Fruit fly (Drosophila melanogaster) whole organism, embryonic: Measurements from ENCODE around the gene Wdr33.

ENCODE experiments used
- Atf-2 ChIP-seq: fragments of 200-800 bp; sonication (Bioruptor generic); optimal IDR thresholded peaks from 2 replicates; lab custom pipeline; 2016; ENCODE audit warnings: missing biosample characterization, missing genetic modification characterization
- Bdp1 ChIP-seq: fragments of 200-800 bp; sonication (Bioruptor generic); optimal IDR thresholded peaks from 3 replicates; lab custom pipeline; 2016; ENCODE audit warnings: missing biosample characterization, missing genetic modification characterization
- CG1024 ChIP-seq: fragments of 200-800 bp; sonication (Bioruptor generic); IDR thresholded peaks from 2 replicates; pipeline ENCODE4 v1.3.6; 2022; ENCODE audit warnings: missing biosample characterization, missing genetic modification characterization
- CG10462 ChIP-seq: fragments of 200-800 bp; sonication (Bioruptor generic); optimal IDR thresholded peaks from 2 replicates; lab custom pipeline; 2016; ENCODE audit warnings: missing biosample characterization, missing genetic modification characterization
- CG10565 ChIP-seq: fragments of 200-800 bp; sonication (Bioruptor generic); optimal IDR thresholded peaks from 3 replicates; lab custom pipeline; 2016; ENCODE audit warnings: missing biosample characterization, mild to moderate bottlenecking, missing genetic modification characterization
- CG11247 ChIP-seq: fragments of 200-800 bp; sonication (Bioruptor generic); IDR thresholded peaks from 2 replicates; pipeline ENCODE4 v1.3.6; 2022; ENCODE audit warnings: missing biosample characterization, missing genetic modification characterization
- CG13296 ChIP-seq: fragments of 200-800 bp; sonication (Bioruptor generic); optimal IDR thresholded peaks from 3 replicates; lab custom pipeline; 2018; ENCODE audit warnings: missing biosample characterization, mild to moderate bottlenecking, missing genetic modification characterization
- CG13894 ChIP-seq: fragments of 200-800 bp; sonication (Bioruptor generic); optimal IDR thresholded peaks from 3 replicates; lab custom pipeline; 2018; ENCODE audit warnings: missing biosample characterization, mild to moderate bottlenecking, missing genetic modification characterization, moderate library complexity
- CG15601 ChIP-seq: fragments of 200-800 bp; sonication (Bioruptor generic); optimal IDR thresholded peaks from 3 replicates; lab custom pipeline; 2019; ENCODE audit warnings: missing biosample characterization, mild to moderate bottlenecking, missing genetic modification characterization, moderate library complexity
- CG16863 ChIP-seq: fragments of 200-800 bp; sonication (Bioruptor generic); optimal IDR thresholded peaks from 3 replicates; lab custom pipeline; 2016; ENCODE audit warnings: missing biosample characterization, missing genetic modification characterization
- CG17186 ChIP-seq: fragments of 200-800 bp; sonication (Bioruptor generic); optimal IDR thresholded peaks from 3 replicates; lab custom pipeline; 2017; ENCODE audit warnings: missing biosample characterization, missing genetic modification reagents, missing genetic modification characterization
- CG17328 ChIP-seq: fragments of 200-800 bp; sonication (Bioruptor generic); IDR thresholded peaks from 2 replicates; pipeline ENCODE4 v1.3.6; 2022; ENCODE audit warnings: missing biosample characterization, missing genetic modification characterization
- CG17361 ChIP-seq: fragments of 200-800 bp; sonication (Bioruptor generic); IDR thresholded peaks from 3 replicates; pipeline ENCODE4 v1.3.6; 2022; ENCODE audit warnings: missing biosample characterization, missing genetic modification characterization
- CG18764 ChIP-seq: fragments of 200-800 bp; sonication (Bioruptor generic); optimal IDR thresholded peaks from 3 replicates; lab custom pipeline; 2016; ENCODE audit warnings: missing biosample characterization, missing genetic modification characterization
- CG2202 ChIP-seq: fragments of 200-800 bp; sonication (Bioruptor generic); optimal IDR thresholded peaks from 2 replicates; lab custom pipeline; 2018; ENCODE audit warnings: missing biosample characterization, mild to moderate bottlenecking, missing genetic modification characterization
- CG3838 ChIP-seq: fragments of 200-800 bp; sonication (Bioruptor generic); optimal IDR thresholded peaks from 3 replicates; lab custom pipeline; 2016; ENCODE audit warnings: missing biosample characterization, missing genetic modification characterization
- CG4707 ChIP-seq: fragments of 200-800 bp; sonication (Bioruptor generic); optimal IDR thresholded peaks from 2 replicates; lab custom pipeline; 2018; ENCODE audit warnings: missing biosample characterization, mild to moderate bottlenecking, missing genetic modification characterization, moderate library complexity
- CG5180 ChIP-seq: fragments of 200-800 bp; sonication (Bioruptor generic); optimal IDR thresholded peaks from 3 replicates; lab custom pipeline; 2017; ENCODE audit warnings: missing biosample characterization, missing genetic modification characterization, mild to moderate bottlenecking, moderate library complexity, missing genetic modification reagents
- CG7745 ChIP-seq: fragments of 200-800 bp; sonication (Bioruptor generic); optimal IDR thresholded peaks from 2 replicates; lab custom pipeline; 2018; ENCODE audit warnings: missing biosample characterization, mild to moderate bottlenecking, missing genetic modification characterization, moderate library complexity
- CG7786 ChIP-seq: fragments of 200-800 bp; sonication (Bioruptor generic); optimal IDR thresholded peaks from 2 replicates; lab custom pipeline; 2016; ENCODE audit warnings: missing biosample characterization, missing genetic modification characterization
- CG8359 ChIP-seq: fragments of 200-800 bp; sonication (Bioruptor generic); optimal IDR thresholded peaks from 2 replicates; lab custom pipeline; 2017; ENCODE audit warnings: missing biosample characterization, mild to moderate bottlenecking, missing genetic modification characterization, borderline replicate concordance
- CG9876 ChIP-seq: fragments of 200-800 bp; sonication (Bioruptor generic); optimal IDR thresholded peaks from 2 replicates; lab custom pipeline; 2016; ENCODE audit warnings: missing biosample characterization, missing genetic modification characterization
- Dip2 ChIP-seq: fragments of 200-800 bp; sonication (Bioruptor generic); IDR thresholded peaks from 2 replicates; pipeline ENCODE4 v1.3.6; 2022; ENCODE audit warnings: missing biosample characterization, missing genetic modification characterization
- Dp ChIP-seq: fragments of 200-800 bp; sonication (Bioruptor generic); optimal IDR thresholded peaks from 2 replicates; lab custom pipeline; 2018; ENCODE audit warnings: missing biosample characterization, mild to moderate bottlenecking, missing genetic modification characterization, moderate library complexity
- H15 ChIP-seq: fragments of 200-800 bp; sonication (Bioruptor generic); IDR thresholded peaks from 3 replicates; pipeline ENCODE4 v1.3.6; 2022; ENCODE audit warnings: missing biosample characterization, missing genetic modification characterization
- Neu2 ChIP-seq: fragments of 200-800 bp; sonication (Bioruptor generic); optimal IDR thresholded peaks from 3 replicates; lab custom pipeline; 2016; ENCODE audit warnings: missing biosample characterization, missing genetic modification characterization, borderline replicate concordance
- Ptx1 ChIP-seq: fragments of 200-800 bp; sonication (Bioruptor generic); IDR thresholded peaks from 2 replicates; pipeline ENCODE4 v1.3.6; 2022; ENCODE audit warnings: missing biosample characterization, missing genetic modification characterization
- Spps ChIP-seq: fragments of 200-800 bp; sonication (Bioruptor generic); optimal IDR thresholded peaks from 2 replicates; lab custom pipeline; 2018; ENCODE audit warnings: missing biosample characterization, mild to moderate bottlenecking, missing genetic modification characterization
- Ssrp ChIP-seq: fragments of 200-800 bp; sonication (Bioruptor generic); optimal IDR thresholded peaks from 2 replicates; lab custom pipeline; 2018; ENCODE audit warnings: missing biosample characterization, mild to moderate bottlenecking, missing genetic modification characterization, moderate library complexity
- Stat92E ChIP-seq, 3 experiments: fragments of >200 bp in 2 of 3; fragments of 200-800 bp in 1 of 3; sonication (Bioruptor generic) in 1 of 3; optimal IDR thresholded peaks; 2 replicates each; lab custom pipeline; 2017 to 2019; ENCODE audit warnings: missing biosample characterization in 3 of 3, missing genetic modification characterization in 3 of 3, mild to moderate bottlenecking in 1 of 3, moderate library complexity in 1 of 3
- Trl ChIP-seq, 3 experiments: fragments of >200 bp in 2 of 3; fragments of 200-800 bp in 1 of 3; sonication (Bioruptor generic) in 1 of 3; optimal IDR thresholded peaks; 2 replicates in 1 of 3; 3 replicates in 2 of 3; lab custom pipeline; 2016 to 2017; ENCODE audit warnings: missing biosample characterization in 1 of 3, missing genetic modification characterization in 1 of 3
- bcd ChIP-seq: fragments of 200-800 bp; sonication (Bioruptor generic); optimal IDR thresholded peaks from 2 replicates; lab custom pipeline; 2017; ENCODE audit warnings: missing biosample characterization, mild to moderate bottlenecking, missing genetic modification characterization
- cad ChIP-seq: fragments of >200 bp; optimal IDR thresholded peaks from 2 replicates; lab custom pipeline; 2017; ENCODE audit warnings: missing biosample characterization, missing genetic modification characterization
- dati ChIP-seq: fragments of 200-800 bp; sonication (Bioruptor generic); IDR thresholded peaks from 2 replicates; pipeline ENCODE4 v1.3.6; 2022; ENCODE audit warnings: missing biosample characterization, missing genetic modification characterization
- dm ChIP-seq: fragments of 200-800 bp; sonication (Bioruptor generic); optimal IDR thresholded peaks from 3 replicates; lab custom pipeline; 2016; ENCODE audit warnings: missing biosample characterization, missing genetic modification characterization
- dysf ChIP-seq: fragments of 200-800 bp; sonication (Bioruptor generic); IDR thresholded peaks from 3 replicates; pipeline ENCODE4 v1.3.6; 2022; ENCODE audit warnings: missing biosample characterization, missing genetic modification characterization
- fd64A ChIP-seq: fragments of 200-800 bp; sonication (Bioruptor generic); optimal IDR thresholded peaks from 3 replicates; lab custom pipeline; 2018; ENCODE audit warnings: missing biosample characterization, mild to moderate bottlenecking, missing genetic modification characterization
- gro ChIP-seq: fragments of 200-800 bp; sonication (Bioruptor generic); optimal IDR thresholded peaks from 2 replicates; lab custom pipeline; 2016; ENCODE audit warnings: missing biosample characterization, missing genetic modification characterization
- knrl ChIP-seq: fragments of 200-800 bp; sonication (Bioruptor generic); IDR thresholded peaks from 3 replicates; pipeline ENCODE4 v1.3.6; 2022; ENCODE audit warnings: missing biosample characterization, missing genetic modification characterization; ENCODE audit not compliant: partially characterized antibody
- lbe ChIP-seq: fragments of 200-800 bp; sonication (Bioruptor generic); optimal IDR thresholded peaks from 2 replicates; lab custom pipeline; 2016; ENCODE audit warnings: missing biosample characterization, mild to moderate bottlenecking, missing genetic modification characterization
- luna ChIP-seq: fragments of 200-800 bp; sonication (Bioruptor generic); optimal IDR thresholded peaks from 2 replicates; lab custom pipeline; 2016; ENCODE audit warnings: missing biosample characterization, missing genetic modification characterization
- nerfin-1 ChIP-seq: fragments of 200-800 bp; sonication (Bioruptor generic); optimal IDR thresholded peaks from 3 replicates; lab custom pipeline; 2019; ENCODE audit warnings: missing biosample characterization, mild to moderate bottlenecking, missing genetic modification characterization, moderate library complexity
- sc ChIP-seq, 3 experiments: fragments of >200 bp in 2 of 3; fragments of 200-800 bp in 1 of 3; sonication (Bioruptor generic) in 1 of 3; optimal IDR thresholded peaks; 2 replicates in 2 of 3; 3 replicates in 1 of 3; lab custom pipeline; 2017; ENCODE audit warnings: mild to moderate bottlenecking in 1 of 3, missing biosample characterization in 1 of 3, missing genetic modification characterization in 1 of 3, missing genetic modification reagents in 1 of 3
- seq ChIP-seq: fragments of 200-800 bp; sonication (Bioruptor generic); IDR thresholded peaks from 2 replicates; pipeline ENCODE4 v1.3.6; 2022; ENCODE audit warnings: missing biosample characterization, missing genetic modification characterization
- tin ChIP-seq: fragments of 200-800 bp; sonication (Bioruptor generic); optimal IDR thresholded peaks from 3 replicates; lab custom pipeline; 2016; ENCODE audit warnings: missing biosample characterization, missing genetic modification characterization
- wdn ChIP-seq: fragments of 200-800 bp; sonication (Bioruptor generic); IDR thresholded peaks from 2 replicates; pipeline ENCODE4 v1.3.6; 2022; ENCODE audit warnings: missing biosample characterization, missing genetic modification characterization
- wek ChIP-seq: fragments of 200-800 bp; sonication (Bioruptor generic); optimal IDR thresholded peaks from 3 replicates; lab custom pipeline; 2018; ENCODE audit warnings: missing biosample characterization, mild to moderate bottlenecking, missing genetic modification characterization, moderate library complexity
- zen ChIP-seq: fragments of 200-800 bp; sonication (Bioruptor generic); optimal IDR thresholded peaks from 3 replicates; lab custom pipeline; 2018; ENCODE audit warnings: missing biosample characterization, mild to moderate bottlenecking, missing genetic modification characterization, moderate library complexity

Wdr33 gene

dm6 chr3R:5682921-5683748 lies 22.7 kb downstream of the Wdr33 start (continued):
- TF ChIP-seq CG18764 (peak; percentile 31), CG5180 (no peak), dati (GFP tag; lab: Robert Waterston, UW) (0 out of 2 replicates have a peak, but pooled peaks have one; percentile 7), H15 (GFP tag; lab: Robert Waterston, UW) (0 out of 3 replicates have a peak, but pooled peaks have one; percentile 32), Bdp1 (GFP tag; lab: Kevin White, UChicago) (no peak), Stat92E (GFP tag; optimal IDR thresholded peaks at IDR 0.05; lab: Kevin White, UChicago) (peak in 1 of 3 experiments; percentile 46), CG11247 (GFP tag; lab: Robert Waterston, UW) (no peak), tin (GFP tag; lab: Kevin White, UChicago) (peak; percentile 59), lbe (GFP tag; lab: Kevin White, UChicago) (no peak), zen (no peak), CG16863 (GFP tag; lab: Kevin White, UChicago) (peak; percentile 41), Trl (optimal IDR thresholded peaks at IDR 0.05; lab: Kevin White, UChicago) (no peak), Trl (GFP tag; optimal IDR thresholded peaks at IDR 0.05; lab: Kevin White, UChicago) (peak; percentile 8), CG13894 (no peak), Dp (GFP tag; lab: Kevin White, UChicago) (no peak), CG4707 (peak; percentile 40), CG8359 (GFP tag; lab: Kevin White, UChicago) (peak; percentile 11), gro (GFP tag; lab: Kevin White, UChicago) (no peak), CG10565 (GFP tag; lab: Kevin White, UChicago) (no peak), CG7745 (no peak), Neu2 (no peak), CG17328 (GFP tag; lab: Robert Waterston, UW) (peak; percentile 64; the same call in 1 of the 2 replicates), CG3838 (GFP tag; lab: Kevin White, UChicago) (no peak), CG17361 (peak; percentile 78), fd64A (no peak), CG15601 (peak; percentile 72), dysf (peak; percentile 61; the same call in 2 of the 3 replicates), Spps (tag; lab: Kevin White, UChicago) (peak; percentile 51), wek (GFP tag; lab: Kevin White, UChicago) (no peak), CG1024 (GFP tag; lab: Robert Waterston, UW) (no peak), wdn (GFP tag; lab: Robert Waterston, UW) (no peak), sc (optimal IDR thresholded peaks at IDR 0.05; lab: Kevin White, UChicago) (no peak), sc (GFP tag; optimal IDR thresholded peaks at IDR 0.05; lab: Kevin White, UChicago) (no peak), dm (GFP tag; lab: Kevin White, UChicago) (no peak), Ssrp (peak; percentile 66), Dip2 (GFP tag; lab: Robert Waterston, UW) (no peak), bcd (GFP tag; lab: Kevin White, UChicago) (peak; percentile 23), CG10462 (GFP tag; lab: Kevin White, UChicago) (no peak), CG9876 (GFP tag; lab: Kevin White, UChicago) (no peak), nerfin-1 (tag; lab: Kevin White, UChicago) (peak; percentile 49), cad (GFP tag; lab: Kevin White, UChicago) (no peak), Ptx1 (GFP tag; lab: Robert Waterston, UW) (peak; percentile 50), luna (GFP tag; lab: Kevin White, UChicago) (no peak), knrl (no peak), CG7786 (GFP tag; lab: Kevin White, UChicago) (no peak), CG17186 (GFP tag; lab: Kevin White, UChicago) (no peak), seq (GFP tag; lab: Robert Waterston, UW) (0 out of 2 replicates have a peak, but pooled peaks have one; percentile 34), CG2202 (peak; percentile 59), Atf-2 (GFP tag; lab: Kevin White, UChicago) (peak; percentile 17), CG13296 (GFP tag; lab: Kevin White, UChicago) (no peak)
